Worm (Caenorhabditis elegans): Measurements from ENCODE around the gene let-756.

The let-756 gene

DNA sequence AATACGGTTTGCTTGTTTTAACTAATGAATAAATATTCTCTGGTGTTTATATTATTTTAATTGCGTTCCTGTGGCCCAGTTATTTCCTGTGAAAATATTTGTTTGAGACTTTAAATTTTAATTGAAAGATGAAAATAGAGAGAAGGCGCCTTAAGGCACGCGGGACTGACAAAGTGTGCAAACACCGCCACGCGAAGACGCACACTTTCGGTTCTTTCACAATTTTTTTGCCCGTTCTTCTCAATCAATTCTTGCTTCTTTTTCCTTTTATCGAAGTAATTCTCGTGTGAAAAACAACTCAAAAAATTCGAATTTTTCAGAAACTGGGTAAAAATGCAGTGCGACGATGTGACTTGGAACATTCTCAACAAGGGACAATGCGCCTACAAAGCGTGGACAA is 27.8 kb upstream of the let-756 start, which contains the start of gene C16A3.6 (continued):
- no peak for TF ChIP-seq lin-15B (tag; optimal IDR thresholded peaks at IDR 0.05)
- no peak for TF ChIP-seq nhr-19 (GFP tag; conservative IDR thresholded peaks at IDR 0.05)
- TF ChIP-seq vab-15 (tag; optimal IDR thresholded peaks at IDR 0.05) = no peak
- no peak for TF ChIP-seq egl-13 (tag; optimal IDR thresholded peaks at IDR 0.05)
- TF ChIP-seq nhr-11 (tag; optimal IDR thresholded peaks at IDR 0.05) = no peak
- TF ChIP-seq C34B4.2 (tag; optimal IDR thresholded peaks at IDR 0.05) = no peak
- TF ChIP-seq nhr-85 (tag) = no peak
- TF ChIP-seq aly-2 (tag; optimal IDR thresholded peaks at IDR 0.05) = peak; percentile 33
- no peak for TF ChIP-seq Y116A8C.19 (tag; optimal IDR thresholded peaks at IDR 0.05; ENCODE audit: borderline replicate concordance)
- no peak for TF ChIP-seq dsc-1 (tag; optimal IDR thresholded peaks at IDR 0.05)
- no peak for TF ChIP-seq unc-30 (tag; optimal IDR thresholded peaks at IDR 0.05)
- no peak for TF ChIP-seq unc-130 (tag; optimal IDR thresholded peaks at IDR 0.05)
- TF ChIP-seq nhr-76 (tag; optimal IDR thresholded peaks at IDR 0.05) = no peak
- TF ChIP-seq C16A3.4 (tag; optimal IDR thresholded peaks at IDR 0.05) = no peak
- TF ChIP-seq unc-86 (tag; optimal IDR thresholded peaks at IDR 0.05) = no peak
- TF ChIP-seq mep-1 (tag; optimal IDR thresholded peaks at IDR 0.05) = peak; percentile 51
- no peak for TF ChIP-seq grh-1 (GFP tag; IDR thresholded peaks at IDR 0.05)
- TF ChIP-seq lin-14 (GFP tag; optimal IDR thresholded peaks at IDR 0.05) = no peak
- no peak for TF ChIP-seq egl-27 (tag; optimal IDR thresholded peaks at IDR 0.05)
- TF ChIP-seq hlh-4 (tag; optimal IDR thresholded peaks at IDR 0.05) = no peak
- TF ChIP-seq ces-1 (GFP tag; optimal IDR thresholded peaks at IDR 0.05) = no peak
- TF ChIP-seq nhr-71 (tag; optimal IDR thresholded peaks at IDR 0.05) = peak; percentile 30
- TF ChIP-seq sptf-1 (tag; optimal IDR thresholded peaks at IDR 0.05) = no peak
- TF ChIP-seq pag-3 (tag; optimal IDR thresholded peaks at IDR 0.05; ENCODE audit: borderline replicate concordance, insufficient read depth) = no peak
- no peak for TF ChIP-seq elt-2 (tag; optimal IDR thresholded peaks at IDR 0.05)
- TF ChIP-seq snu-23 (GFP tag; optimal IDR thresholded peaks at IDR 0.05) = peak; percentile 17
- TF ChIP-seq ceh-82 (tag; optimal IDR thresholded peaks at IDR 0.05) = peak in 1 of 3 experiments; percentile 38
- TF ChIP-seq nhr-20 (tag; optimal IDR thresholded peaks at IDR 0.05) = peak; percentile 24
- no peak for TF ChIP-seq jun-1 (tag; optimal IDR thresholded peaks at IDR 0.05)
- TF ChIP-seq sox-4 (tag; optimal IDR thresholded peaks at IDR 0.05) = no peak
- TF ChIP-seq ets-5 (GFP tag; IDR thresholded peaks at IDR 0.05) = no peak
- no peak for TF ChIP-seq nhr-90 (tag; optimal IDR thresholded peaks at IDR 0.05; ENCODE audit: poor library complexity)
- no peak for TF ChIP-seq nhr-84 (tag; optimal IDR thresholded peaks at IDR 0.05)
- no peak for TF ChIP-seq lin-13 (GFP tag; optimal IDR thresholded peaks at IDR 0.05)
- TF ChIP-seq ceh-63 (GFP tag; optimal IDR thresholded peaks at IDR 0.05) = no peak
- no peak for TF ChIP-seq ceh-8 (GFP tag; optimal IDR thresholded peaks at IDR 0.05)
- TF ChIP-seq lir-3 (tag; optimal IDR thresholded peaks at IDR 0.05; ENCODE audit: poor library complexity) = no peak
- no peak for TF ChIP-seq pqm-1 (tag; optimal IDR thresholded peaks at IDR 0.05)
- no peak for TF ChIP-seq irx-1 (tag; optimal IDR thresholded peaks at IDR 0.05)
- TF ChIP-seq elt-3 (tag; optimal IDR thresholded peaks at IDR 0.05) = peak in 1 of 6 experiments; percentile 32
- peak; percentile 49 to 73 for TF ChIP-seq lsy-2 (tag; optimal IDR thresholded peaks at IDR 0.05)
- TF ChIP-seq nhr-237 (tag; optimal IDR thresholded peaks at IDR 0.05) = no peak
- peak in 2 of 3 experiments; percentile 24 to 47 for TF ChIP-seq dpl-1 (GFP tag; optimal IDR thresholded peaks at IDR 0.05)
- no peak for TF ChIP-seq ceh-88 (GFP tag; IDR thresholded peaks at IDR 0.05)
- no peak for TF ChIP-seq hpl-2 (GFP tag; optimal IDR thresholded peaks at IDR 0.05)
- no peak for TF ChIP-seq hlh-17 (GFP tag; optimal IDR thresholded peaks at IDR 0.05; ENCODE audit: borderline replicate concordance)
- no peak for TF ChIP-seq tlp-1 (tag; optimal IDR thresholded peaks at IDR 0.05)
- no peak for TF ChIP-seq C04F5.9 (tag; optimal IDR thresholded peaks at IDR 0.05)
- TF ChIP-seq efl-1 (optimal IDR thresholded peaks at IDR 0.05) = peak in 1 of 2 experiments; percentile 44
- TF ChIP-seq efl-1 (GFP tag; optimal IDR thresholded peaks at IDR 0.05 in 1 of 2) = peak; percentile 37 to 71

All from whole organism, L1 larva.